Worm (Caenorhabditis elegans): ENCODE data around the gene F44D12.2.

F44D12.2 gene

DNA sequence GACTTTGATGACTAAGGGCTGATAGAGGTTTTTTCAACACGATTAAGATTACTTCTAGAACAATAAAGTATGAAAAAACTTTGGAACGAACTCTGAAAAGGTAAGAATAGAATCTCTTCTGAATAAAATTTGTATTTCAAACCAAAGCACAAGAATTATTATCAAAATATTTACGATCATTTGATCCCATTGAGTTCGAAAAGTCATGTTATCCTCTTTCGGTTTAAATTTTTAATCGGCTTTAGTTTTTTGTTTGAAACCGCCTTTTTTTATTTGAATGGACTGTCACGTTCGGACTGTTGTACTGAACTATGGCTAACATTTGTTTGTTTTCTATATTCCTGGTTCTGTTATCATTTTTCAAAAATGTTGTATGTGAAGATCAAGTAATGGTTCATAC lies 43.1 kb downstream of the F44D12.2 start, which contains the start of gene C47E12.9:
Gene C47E12.9 (plus strand): TSS at position 301 of the 400 bp plus-strand sequence.
- TF ChIP-seq blmp-1 (tag; optimal IDR thresholded peaks at IDR 0.05) (no peak), elt-1 (tag; optimal IDR thresholded peaks at IDR 0.05; ENCODE audit: borderline replicate concordance, insufficient read depth) (no peak), sem-2 (GFP tag; optimal IDR thresholded peaks at IDR 0.05) (no peak), pha-4 (tag; optimal IDR thresholded peaks at IDR 0.05) (no peak), unc-39 (tag; optimal IDR thresholded peaks at IDR 0.05) (no peak), nhr-12 (tag; optimal IDR thresholded peaks at IDR 0.05) (no peak), lin-13 (tag; optimal IDR thresholded peaks at IDR 0.05) (no peak), mab-5 (tag; optimal IDR thresholded peaks at IDR 0.05) (no peak), M03D4.4 (tag; optimal IDR thresholded peaks at IDR 0.05) (no peak), nhr-76 (tag; optimal IDR thresholded peaks at IDR 0.05) (no peak), tbx-8 (GFP tag; optimal IDR thresholded peaks at IDR 0.05) (no peak), lin-32 (GFP tag; optimal IDR thresholded peaks at IDR 0.05) (no peak), nhr-2 (tag; optimal IDR thresholded peaks at IDR 0.05) (no peak), elt-3 (tag; optimal IDR thresholded peaks at IDR 0.05) (no peak), mep-1 (tag; optimal IDR thresholded peaks at IDR 0.05) (no peak), lsy-2 (tag; optimal IDR thresholded peaks at IDR 0.05) (no peak), ztf-11 (tag; optimal IDR thresholded peaks at IDR 0.05) (no peak)

DNA sequence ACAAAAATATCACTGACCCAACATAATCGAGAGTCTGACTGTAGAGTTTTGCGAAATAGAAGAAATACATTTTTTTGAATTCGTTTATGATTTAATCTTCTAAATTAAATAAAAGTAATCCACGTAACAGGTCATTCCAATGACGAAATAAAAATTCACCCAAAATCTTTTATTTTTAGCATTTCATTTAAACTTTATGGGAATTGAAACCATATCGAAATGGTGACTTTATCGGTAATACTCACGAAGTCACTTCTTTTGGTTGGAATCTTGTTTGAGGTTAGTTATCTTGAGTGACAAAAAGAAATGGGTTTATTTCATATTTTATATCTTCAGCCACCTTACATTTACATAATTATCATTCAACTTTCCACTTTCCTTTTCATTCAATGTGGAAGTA lies 44.9 kb downstream of the F44D12.2 start, which contains the start of the genes C47E12.12 and C47E12.10:
Gene C47E12.12 (minus strand): TSS at position 101 of the 400 bp plus-strand sequence.
Gene C47E12.10 (plus strand): TSS at position 172 of the 400 bp plus-strand sequence.
- TF ChIP-seq elt-3 (tag; optimal IDR thresholded peaks at IDR 0.05): no peak
- no peak for TF ChIP-seq ceh-39 (tag; optimal IDR thresholded peaks at IDR 0.05)
- no peak for TF ChIP-seq unc-120 (tag; optimal IDR thresholded peaks at IDR 0.05; ENCODE audit: poor library complexity, severe bottlenecking)
- TF ChIP-seq mls-2 (tag; optimal IDR thresholded peaks at IDR 0.05): no peak
- TF ChIP-seq blmp-1 (tag; optimal IDR thresholded peaks at IDR 0.05): no peak
- TF ChIP-seq nhr-12 (tag; optimal IDR thresholded peaks at IDR 0.05): no peak
- no peak for TF ChIP-seq hlh-1 (tag; optimal IDR thresholded peaks at IDR 0.05)
- TF ChIP-seq sem-2 (GFP tag; optimal IDR thresholded peaks at IDR 0.05): no peak
- no peak for TF ChIP-seq drap-1 (GFP tag; optimal IDR thresholded peaks at IDR 0.05)
- no peak for TF ChIP-seq lsy-2 (tag; optimal IDR thresholded peaks at IDR 0.05)
- TF ChIP-seq ceh-43 (GFP tag; optimal IDR thresholded peaks at IDR 0.05): no peak
- TF ChIP-seq mab-5 (tag; optimal IDR thresholded peaks at IDR 0.05): no peak
- no peak for TF ChIP-seq ztf-11 (tag; optimal IDR thresholded peaks at IDR 0.05)
- TF ChIP-seq nhr-2 (tag; optimal IDR thresholded peaks at IDR 0.05): no peak
- no peak for TF ChIP-seq zip-8 (tag; optimal IDR thresholded peaks at IDR 0.05)
- no peak for TF ChIP-seq bed-3 (GFP tag; optimal IDR thresholded peaks at IDR 0.05)
- TF ChIP-seq pha-4 (tag; optimal IDR thresholded peaks at IDR 0.05): no peak

DNA sequence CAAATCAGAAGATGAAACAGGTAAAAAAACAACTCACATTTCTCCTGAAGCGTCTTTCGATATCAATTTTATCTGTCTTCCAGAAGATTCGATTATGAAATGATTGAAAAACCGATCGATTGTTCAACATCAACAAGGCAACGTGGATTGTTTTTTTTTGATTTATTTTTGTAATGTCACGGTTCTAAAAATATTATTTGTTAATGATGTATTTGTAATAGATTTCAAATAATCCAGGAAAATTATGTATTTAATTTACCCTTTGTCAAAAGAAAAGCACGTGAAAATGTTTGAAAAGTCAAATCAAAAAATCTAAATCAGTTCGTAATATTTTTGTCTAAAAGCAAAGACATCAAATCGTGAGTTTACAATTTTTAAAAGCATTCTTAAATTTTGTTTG lies 48.5 kb downstream of the F44D12.2 start, which contains the start of the genes kin-5 and C47E12.11:
Gene kin-5 (minus strand): TSS at position 101 of the 400 bp plus-strand sequence.
Gene C47E12.11 (plus strand): TSS at position 320 of the 400 bp plus-strand sequence.
- TF ChIP-seq blmp-1 (tag; optimal IDR thresholded peaks at IDR 0.05): no peak
- no peak for TF ChIP-seq pha-4 (tag; optimal IDR thresholded peaks at IDR 0.05)
- no peak for TF ChIP-seq elt-3 (tag; optimal IDR thresholded peaks at IDR 0.05)
- no peak for TF ChIP-seq ham-2 (GFP tag; optimal IDR thresholded peaks at IDR 0.05)
- no peak for TF ChIP-seq snpc-4 (tag; optimal IDR thresholded peaks at IDR 0.05)
- no peak for TF ChIP-seq lin-13 (tag; optimal IDR thresholded peaks at IDR 0.05)
- TF ChIP-seq nhr-237 (tag; optimal IDR thresholded peaks at IDR 0.05): no peak
- TF ChIP-seq mep-1 (tag; optimal IDR thresholded peaks at IDR 0.05): no peak
- TF ChIP-seq nhr-2 (tag; optimal IDR thresholded peaks at IDR 0.05): no peak
- no peak for TF ChIP-seq sptf-1 (tag; optimal IDR thresholded peaks at IDR 0.05)
- TF ChIP-seq nhr-28 (tag; optimal IDR thresholded peaks at IDR 0.05): no peak
- no peak for TF ChIP-seq lin-32 (GFP tag; optimal IDR thresholded peaks at IDR 0.05)
- no peak for TF ChIP-seq M03D4.4 (tag; optimal IDR thresholded peaks at IDR 0.05)
- TF ChIP-seq zip-8 (tag; optimal IDR thresholded peaks at IDR 0.05): no peak
